Fruit fly (Drosophila melanogaster) whole organism, pupa: ENCODE measurements around the gene Socs36E.

Experiments used
- CG10348 ChIP-seq: fragments of 200-800 bp; sonication (Bioruptor generic); IDR thresholded peaks from 2 replicates; pipeline ENCODE4 v1.3.6; 2022; ENCODE audit warnings: missing biosample characterization, missing genetic modification characterization
- CG12605 ChIP-seq: fragments of 200-800 bp; sonication (Bioruptor generic); IDR thresholded peaks from 2 replicates; pipeline ENCODE4 v1.3.6; 2022; ENCODE audit warnings: missing biosample characterization, missing genetic modification characterization
- CG13204 ChIP-seq: fragments of 200-800 bp; sonication (Bioruptor generic); optimal IDR thresholded peaks from 2 replicates; lab custom pipeline; 2018; ENCODE audit warnings: missing biosample characterization, mild to moderate bottlenecking, missing genetic modification characterization, moderate library complexity
- CG14655 ChIP-seq: fragments of 200-800 bp; sonication (Bioruptor generic); optimal IDR thresholded peaks from 3 replicates; lab custom pipeline; 2017; ENCODE audit warnings: mild to moderate bottlenecking, missing biosample characterization, missing genetic modification reagents, missing genetic modification characterization
- CG15710 ChIP-seq: fragments of 200-800 bp; sonication (Bioruptor generic); optimal IDR thresholded peaks from 2 replicates; lab custom pipeline; 2018; ENCODE audit warnings: missing biosample characterization, mild to moderate bottlenecking, missing genetic modification characterization, moderate library complexity
- CG17806 ChIP-seq: fragments of 200-800 bp; sonication (Bioruptor generic); optimal IDR thresholded peaks from 2 replicates; lab custom pipeline; 2018; ENCODE audit warnings: missing biosample characterization, mild to moderate bottlenecking, missing genetic modification characterization, moderate library complexity
- CG32121 ChIP-seq: fragments of 200-800 bp; sonication (Bioruptor generic); IDR thresholded peaks from 2 replicates; pipeline ENCODE4 v1.3.6; 2022; ENCODE audit warnings: missing biosample characterization, missing genetic modification characterization
- CG34367 ChIP-seq: fragments of 200-800 bp; sonication (Bioruptor generic); optimal IDR thresholded peaks from 2 replicates; lab custom pipeline; 2018; ENCODE audit warnings: missing biosample characterization, mild to moderate bottlenecking, missing genetic modification characterization
- CG4496 ChIP-seq: fragments of 200-800 bp; sonication (Bioruptor generic); IDR thresholded peaks from 3 replicates; pipeline ENCODE4 v1.3.6; 2022; ENCODE audit warnings: missing biosample characterization, missing genetic modification characterization
- CG8159 ChIP-seq: fragments of 200-800 bp; sonication (Bioruptor generic); optimal IDR thresholded peaks from 3 replicates; lab custom pipeline; 2018; ENCODE audit warnings: missing biosample characterization, mild to moderate bottlenecking, missing genetic modification characterization, moderate library complexity
- CG8301 ChIP-seq: fragments of 200-800 bp; sonication (Bioruptor generic); optimal IDR thresholded peaks from 2 replicates; lab custom pipeline; 2018; ENCODE audit warnings: missing biosample characterization, mild to moderate bottlenecking, missing genetic modification characterization
- CG9948 ChIP-seq: fragments of 200-800 bp; sonication (Bioruptor generic); optimal IDR thresholded peaks from 2 replicates; lab custom pipeline; 2018; ENCODE audit warnings: missing biosample characterization, mild to moderate bottlenecking, missing genetic modification characterization, moderate library complexity
- D1 ChIP-seq: fragments of 200-800 bp; sonication (Bioruptor generic); optimal IDR thresholded peaks from 2 replicates; lab custom pipeline; 2018; ENCODE audit warnings: missing biosample characterization, mild to moderate bottlenecking, missing genetic modification characterization, moderate library complexity
- EcR ChIP-seq: fragments of 200-800 bp; sonication (Bioruptor generic); optimal IDR thresholded peaks from 3 replicates; lab custom pipeline; 2019; ENCODE audit warnings: missing biosample characterization, missing genetic modification characterization, mild to moderate bottlenecking, moderate library complexity, missing genetic modification reagents
- Ets98B ChIP-seq: fragments of 200-800 bp; sonication (Bioruptor generic); IDR thresholded peaks from 2 replicates; pipeline ENCODE4 v1.3.6; 2022; ENCODE audit warnings: missing biosample characterization, missing genetic modification characterization
- Pif1A ChIP-seq: fragments of 200-800 bp; sonication (Bioruptor generic); optimal IDR thresholded peaks from 3 replicates; lab custom pipeline; 2016; ENCODE audit warnings: missing biosample characterization, missing genetic modification characterization
- Pif1B ChIP-seq: fragments of 200-800 bp; sonication (Bioruptor generic); optimal IDR thresholded peaks from 3 replicates; lab custom pipeline; 2016; ENCODE audit warnings: missing biosample characterization, missing genetic modification characterization
- Snoo ChIP-seq: fragments of 200-800 bp; sonication (Bioruptor generic); optimal IDR thresholded peaks from 3 replicates; lab custom pipeline; 2017; ENCODE audit warnings: missing biosample characterization, mild to moderate bottlenecking, missing genetic modification characterization, inconsistent platforms
- fd96Ca ChIP-seq: fragments of 200-800 bp; sonication (Bioruptor generic); IDR thresholded peaks from 3 replicates; pipeline ENCODE4 v1.3.6; 2022; ENCODE audit warnings: missing biosample characterization, missing genetic modification characterization
- gl ChIP-seq: fragments of 200-800 bp; sonication (Bioruptor generic); optimal IDR thresholded peaks from 2 replicates; lab custom pipeline; 2018; ENCODE audit warnings: missing biosample characterization, mild to moderate bottlenecking, missing genetic modification characterization
- rn ChIP-seq: fragments of 200-800 bp; sonication (Bioruptor generic); IDR thresholded peaks from 2 replicates; pipeline ENCODE4 v1.3.6; 2022; ENCODE audit warnings: missing biosample characterization, missing genetic modification characterization

Gene Socs36E

DNA sequence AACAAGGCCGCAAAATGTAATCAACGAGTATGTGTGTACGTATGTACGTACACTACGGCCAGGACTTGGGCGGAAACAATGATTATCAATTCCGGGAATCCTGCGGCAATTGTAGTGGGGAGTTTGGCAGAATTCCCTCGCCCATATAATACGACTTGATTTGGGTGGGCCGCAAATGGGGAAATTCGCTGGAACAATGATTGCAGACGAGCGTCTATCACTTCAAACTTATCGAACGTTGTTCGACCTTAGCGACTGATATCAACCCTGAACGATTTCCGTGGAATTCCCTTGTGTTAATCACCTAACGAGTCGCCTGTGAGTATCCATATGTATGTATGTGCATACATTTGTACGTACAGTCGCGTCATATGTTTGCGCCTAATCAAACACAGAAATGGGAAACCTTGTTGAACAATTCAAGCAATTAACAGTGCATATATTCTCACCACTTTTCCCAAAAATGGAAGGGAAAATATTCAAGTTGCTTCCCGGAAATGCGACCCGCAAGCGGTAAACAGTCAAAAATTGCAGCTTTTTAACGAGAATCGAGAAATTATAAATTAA, 7.9 kb downstream of the Socs36E start:
- TF ChIP-seq CG10348 (GFP tag; lab: Robert Waterston, UW) (no peak), CG12605 (GFP tag; lab: Robert Waterston, UW) (no peak), CG9948 (tag; lab: Kevin White, UChicago) (no peak), CG14655 (GFP tag; lab: Kevin White, UChicago) (no peak), fd96Ca (GFP tag; lab: Robert Waterston, UW) (no peak)

DNA sequence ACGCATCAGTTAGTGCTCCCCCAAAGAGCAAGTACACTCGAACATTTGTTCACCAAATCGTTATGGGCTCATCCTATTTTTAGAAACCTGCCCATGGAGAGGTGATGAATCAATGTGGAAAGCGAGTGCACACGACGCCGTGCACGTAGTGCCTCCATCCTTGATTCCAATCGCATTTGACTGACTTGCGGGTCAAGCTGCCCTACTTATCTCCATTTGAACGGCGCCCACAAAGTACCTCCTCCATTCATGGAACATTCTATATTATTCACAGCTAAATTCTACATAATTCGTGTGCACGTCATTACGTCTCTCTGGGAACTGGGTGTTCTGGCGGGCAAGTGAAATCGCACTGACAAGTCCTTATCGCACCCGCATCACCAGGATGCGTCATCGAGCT, 9.0 kb downstream of the Socs36E start:
- TF ChIP-seq CG8159 (tag; lab: Kevin White, UChicago), result no peak
- TF ChIP-seq CG9948 (tag; lab: Kevin White, UChicago), result no peak
- no peak for TF ChIP-seq CG14655 (GFP tag; lab: Kevin White, UChicago)
- TF ChIP-seq CG32121 (GFP tag; lab: Robert Waterston, UW), result no peak
- TF ChIP-seq Snoo (tag; lab: Kevin White, UChicago), result no peak
- TF ChIP-seq rn (GFP tag; lab: Robert Waterston, UW), result no peak
- TF ChIP-seq fd96Ca (GFP tag; lab: Robert Waterston, UW), result no peak
- TF ChIP-seq, all 21 proteins: peak for 0

DNA sequence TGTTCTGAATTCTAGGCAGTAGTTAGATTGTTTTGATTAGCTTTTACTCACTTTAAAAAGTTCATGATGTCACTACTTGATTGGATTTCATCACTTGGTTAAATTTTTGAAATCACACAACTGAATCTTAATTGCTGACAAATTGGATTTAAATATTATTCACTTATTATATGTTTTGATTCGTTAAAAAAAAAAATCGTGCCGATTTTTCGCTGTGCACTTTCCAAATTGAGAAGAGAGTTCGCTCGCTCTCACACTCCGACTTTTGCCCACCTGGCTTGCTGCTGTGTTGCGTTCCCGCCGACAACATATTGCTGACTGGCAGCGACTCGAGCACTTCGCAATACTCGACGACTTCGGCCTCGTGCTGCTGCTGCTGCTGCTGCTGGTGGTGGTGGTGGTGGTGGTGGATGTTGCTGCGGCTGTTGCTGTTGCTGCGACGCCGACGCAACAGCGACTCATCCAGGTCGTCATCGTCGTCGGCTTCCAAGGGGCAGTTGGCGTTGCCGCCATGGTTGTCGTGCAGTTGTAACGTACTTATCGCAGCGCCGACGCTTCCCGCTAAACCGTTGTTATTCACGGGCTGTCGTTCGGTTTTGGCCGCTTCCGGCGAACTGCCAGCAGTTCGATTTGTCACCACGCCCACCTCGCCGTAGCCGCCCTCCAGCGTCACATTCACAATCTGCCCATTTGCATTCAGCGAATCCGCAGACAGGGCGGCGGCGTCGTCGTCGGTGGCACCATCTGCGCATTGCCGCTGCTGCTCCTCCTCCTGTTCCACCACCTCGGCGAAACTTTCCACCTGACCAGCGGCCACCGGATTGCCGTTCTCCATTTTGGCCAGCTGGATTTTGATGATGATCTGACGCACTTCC, 10.5 kb downstream of the Socs36E start:
- TF ChIP-seq rn (GFP tag; lab: Robert Waterston, UW), result peak; percentile 46
- TF ChIP-seq gl, result peak; percentile 20
- peak; percentile 30 for TF ChIP-seq CG34367
- peak; percentile 50 for TF ChIP-seq CG17806 (tag; lab: Kevin White, UChicago)
- TF ChIP-seq Pif1A (GFP tag; lab: Kevin White, UChicago), result peak; percentile 71
- TF ChIP-seq Snoo (tag; lab: Kevin White, UChicago), result peak; percentile 57
- TF ChIP-seq D1 (tag; lab: Kevin White, UChicago), result peak; percentile 21
- TF ChIP-seq CG8159 (tag; lab: Kevin White, UChicago), result peak; percentile 62
- TF ChIP-seq CG13204 (GFP tag; lab: Kevin White, UChicago), result peak; percentile 93
- TF ChIP-seq CG15710, result peak; percentile 45
- TF ChIP-seq fd96Ca (GFP tag; lab: Robert Waterston, UW), result peak; percentile 70; the same call in 2 of the 3 replicates
- peak; percentile 77 for TF ChIP-seq CG4496 (GFP tag; lab: Robert Waterston, UW)
- TF ChIP-seq CG8301 (tag; lab: Kevin White, UChicago), result peak; percentile 76
- TF ChIP-seq Pif1B (GFP tag; lab: Kevin White, UChicago), result peak; percentile 50
- TF ChIP-seq CG12605 (GFP tag; lab: Robert Waterston, UW), result peak; percentile 62; the same call in 1 of the 2 replicates
- peak; percentile 77 for TF ChIP-seq CG32121 (GFP tag; lab: Robert Waterston, UW)
- TF ChIP-seq EcR, result peak; percentile 42
- no peak for TF ChIP-seq CG10348 (GFP tag; lab: Robert Waterston, UW)
- TF ChIP-seq Ets98B (GFP tag; lab: Robert Waterston, UW), result peak; percentile 79
- TF ChIP-seq CG9948 (tag; lab: Kevin White, UChicago), result peak; percentile 48
- TF ChIP-seq CG14655 (GFP tag; lab: Kevin White, UChicago), result no peak

DNA sequence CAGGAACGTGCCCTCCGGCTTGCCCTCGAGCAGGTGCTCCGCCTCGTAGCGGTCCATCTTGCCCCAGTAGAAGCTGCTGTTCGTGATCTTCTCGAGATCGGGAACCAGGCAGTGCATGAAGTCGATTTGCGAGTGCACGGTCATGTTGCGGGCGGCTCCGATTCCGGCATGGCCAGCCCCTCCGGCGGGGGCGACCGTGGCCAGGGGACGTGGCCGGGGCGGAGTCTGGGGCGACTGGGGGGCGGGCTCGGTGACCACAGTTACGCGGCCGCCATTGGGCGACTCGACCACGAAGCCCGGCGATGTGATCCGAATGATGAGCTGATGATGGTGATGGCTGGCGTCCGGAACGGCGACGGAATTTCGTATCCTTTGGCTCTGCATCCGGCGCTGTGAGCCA, 11.7 kb downstream of the Socs36E start:
- no peak for TF ChIP-seq Pif1A (GFP tag; lab: Kevin White, UChicago)
- TF ChIP-seq CG13204 (GFP tag; lab: Kevin White, UChicago), result no peak
- no peak for TF ChIP-seq CG10348 (GFP tag; lab: Robert Waterston, UW)
- TF ChIP-seq Pif1B (GFP tag; lab: Kevin White, UChicago), result no peak
- no peak for TF ChIP-seq CG17806 (tag; lab: Kevin White, UChicago)
- TF ChIP-seq CG34367, result no peak
- TF ChIP-seq fd96Ca (GFP tag; lab: Robert Waterston, UW), result no peak
- TF ChIP-seq CG8301 (tag; lab: Kevin White, UChicago), result no peak
- no peak for TF ChIP-seq CG32121 (GFP tag; lab: Robert Waterston, UW)
- TF ChIP-seq gl, result no peak
- TF ChIP-seq CG14655 (GFP tag; lab: Kevin White, UChicago), result no peak
- TF ChIP-seq EcR, result no peak
- TF ChIP-seq CG15710, result no peak
- TF ChIP-seq CG9948 (tag; lab: Kevin White, UChicago), result no peak

DNA sequence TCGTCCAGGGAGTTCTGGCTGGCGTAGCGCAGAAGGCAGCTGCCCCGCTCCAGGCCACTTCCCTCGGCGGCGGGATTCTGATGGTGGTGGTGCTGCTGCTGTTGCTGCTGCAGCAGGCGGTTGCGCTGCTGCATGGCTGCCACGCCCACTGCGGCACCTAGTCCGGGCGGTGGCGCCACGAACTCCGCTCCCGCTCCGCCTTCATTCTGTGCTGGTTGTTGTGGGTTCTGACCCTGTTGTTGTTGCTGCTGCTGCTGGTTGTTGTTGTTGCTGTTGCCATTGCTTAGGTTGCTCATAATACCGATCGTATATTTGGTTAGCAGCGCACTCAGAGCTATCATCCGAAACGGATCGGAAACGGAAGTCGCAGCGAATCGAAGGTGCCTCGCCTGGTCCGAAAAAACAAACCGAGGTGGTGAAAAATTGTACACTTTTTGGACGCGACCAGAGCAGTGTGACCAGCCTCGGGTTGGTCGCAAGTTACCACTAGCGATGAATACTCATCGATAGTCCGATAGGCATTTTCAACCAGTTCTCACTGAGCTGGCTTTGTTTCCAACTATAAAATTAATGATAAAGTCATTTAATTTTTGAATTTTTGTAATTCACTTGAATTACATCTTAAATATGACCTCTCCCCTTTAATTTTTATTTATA, 14.5 kb downstream of the Socs36E start, which contains the start of gene kel:
Gene kel (minus strand): TSS at position 493 of the 657 bp plus-strand sequence.
- TF ChIP-seq CG10348 (GFP tag; lab: Robert Waterston, UW) (no peak), fd96Ca (GFP tag; lab: Robert Waterston, UW) (0 out of 3 replicates have a peak, but pooled peaks have one; percentile 34), EcR (peak; percentile 19), Pif1B (GFP tag; lab: Kevin White, UChicago) (no peak), gl (peak; percentile 33), Ets98B (GFP tag; lab: Robert Waterston, UW) (no peak; the same call in 1 of the 2 replicates), rn (GFP tag; lab: Robert Waterston, UW) (no peak), CG4496 (GFP tag; lab: Robert Waterston, UW) (no peak), CG13204 (GFP tag; lab: Kevin White, UChicago) (no peak), D1 (tag; lab: Kevin White, UChicago) (peak; percentile 85), Snoo (tag; lab: Kevin White, UChicago) (peak; percentile 31)
- TF ChIP-seq, all 21 proteins: peak for 5
